Fruit fly (Drosophila melanogaster) whole organism, embryonic: ENCODE data around the gene mthl14.
A peak's percentile ranks its signal among the peaks of the same experiment; 100 is the strongest.

Experiments used
- Adf1 ChIP-seq: fragments of 200-800 bp; sonication (Bioruptor generic); IDR thresholded peaks from 2 replicates; pipeline ENCODE4 v1.3.6; 2022; ENCODE audit warnings: missing biosample characterization, missing genetic modification characterization
- BEAF-32 ChIP-seq: fragments of 200-800 bp; sonication (Bioruptor generic); optimal IDR thresholded peaks from 3 replicates; lab custom pipeline; 2017; ENCODE audit warnings: missing biosample characterization, missing genetic modification characterization, mild to moderate bottlenecking, moderate library complexity, missing genetic modification reagents
- CG10147 ChIP-seq: fragments of 200-800 bp; sonication (Bioruptor generic); optimal IDR thresholded peaks from 2 replicates; lab custom pipeline; 2019; ENCODE audit warnings: missing biosample characterization, mild to moderate bottlenecking, missing genetic modification characterization, moderate library complexity
- CG14014 ChIP-seq: fragments of 200-800 bp; sonication (Bioruptor generic); IDR thresholded peaks from 2 replicates; pipeline ENCODE4 v1.3.6; 2022; ENCODE audit warnings: missing biosample characterization, missing genetic modification characterization
- CG14441 ChIP-seq: fragments of 200-800 bp; sonication (Bioruptor generic); IDR thresholded peaks from 2 replicates; pipeline ENCODE4 v1.3.6; 2022; ENCODE audit warnings: missing biosample characterization, missing genetic modification characterization
- CG1529 ChIP-seq: fragments of 200-800 bp; sonication (Bioruptor generic); optimal IDR thresholded peaks from 3 replicates; lab custom pipeline; 2018; ENCODE audit warnings: missing biosample characterization, missing genetic modification characterization
- CG15601 ChIP-seq: fragments of 200-800 bp; sonication (Bioruptor generic); optimal IDR thresholded peaks from 3 replicates; lab custom pipeline; 2019; ENCODE audit warnings: missing biosample characterization, mild to moderate bottlenecking, missing genetic modification characterization, moderate library complexity
- CG16779 ChIP-seq: fragments of 200-800 bp; sonication (Bioruptor generic); IDR thresholded peaks from 2 replicates; pipeline ENCODE4 v1.3.6; 2022; ENCODE audit warnings: missing biosample characterization, missing genetic modification characterization
- CG17612 ChIP-seq: fragments of 200-800 bp; sonication (Bioruptor generic); IDR thresholded peaks from 2 replicates; pipeline ENCODE4 v1.3.6; 2022; ENCODE audit warnings: missing biosample characterization, missing genetic modification characterization
- CG31441 ChIP-seq: fragments of 200-800 bp; sonication (Bioruptor generic); IDR thresholded peaks from 2 replicates; pipeline ENCODE4 v1.3.6; 2022; ENCODE audit warnings: missing biosample characterization, missing genetic modification characterization
- CG32767 ChIP-seq: fragments of 200-800 bp; sonication (Bioruptor generic); IDR thresholded peaks from 2 replicates; pipeline ENCODE4 v1.3.6; 2022; ENCODE audit warnings: missing biosample characterization, missing genetic modification characterization
- CG34224 ChIP-seq: fragments of 200-800 bp; sonication (Bioruptor generic); IDR thresholded peaks from 3 replicates; pipeline ENCODE4 v1.3.6; 2022; ENCODE audit warnings: missing biosample characterization, missing genetic modification characterization; ENCODE audit not compliant: partially characterized antibody
- CG4404 ChIP-seq: fragments of 200-800 bp; sonication (Bioruptor generic); IDR thresholded peaks from 2 replicates; pipeline ENCODE4 v1.3.6; 2022; ENCODE audit warnings: missing biosample characterization, missing genetic modification characterization
- CG4730 ChIP-seq: fragments of 200-800 bp; sonication (Bioruptor generic); IDR thresholded peaks from 2 replicates; pipeline ENCODE4 v1.3.6; 2022; ENCODE audit warnings: missing biosample characterization, missing genetic modification characterization
- CG6813 ChIP-seq: fragments of 200-800 bp; sonication (Bioruptor generic); optimal IDR thresholded peaks from 2 replicates; lab custom pipeline; 2017; ENCODE audit warnings: missing biosample characterization, missing genetic modification characterization, mild to moderate bottlenecking, moderate library complexity, missing genetic modification reagents
- CG6854 ChIP-seq: fragments of 200-800 bp; sonication (Bioruptor generic); optimal IDR thresholded peaks from 3 replicates; lab custom pipeline; 2017; ENCODE audit warnings: missing biosample characterization, mild to moderate bottlenecking, missing genetic modification characterization
- CG7372 ChIP-seq: fragments of 200-800 bp; sonication (Bioruptor generic); IDR thresholded peaks from 2 replicates; pipeline ENCODE4 v1.3.6; 2022; ENCODE audit warnings: missing biosample characterization, missing genetic modification characterization
- CHES-1-like ChIP-seq: fragments of 200-800 bp; sonication (Bioruptor generic); optimal IDR thresholded peaks from 2 replicates; lab custom pipeline; 2016; ENCODE audit warnings: missing biosample characterization, missing genetic modification characterization
- CTCF ChIP-seq: fragments of 200-800 bp; sonication (Bioruptor generic); optimal IDR thresholded peaks from 2 replicates; lab custom pipeline; 2017; ENCODE audit warnings: missing biosample characterization, mild to moderate bottlenecking, missing genetic modification characterization, moderate library complexity
- Dp ChIP-seq: fragments of 200-800 bp; sonication (Bioruptor generic); optimal IDR thresholded peaks from 2 replicates; lab custom pipeline; 2018; ENCODE audit warnings: missing biosample characterization, mild to moderate bottlenecking, missing genetic modification characterization, moderate library complexity
- HLHmδ ChIP-seq: fragments of 200-800 bp; sonication (Bioruptor generic); optimal IDR thresholded peaks from 2 replicates; lab custom pipeline; 2018; ENCODE audit warnings: missing biosample characterization, mild to moderate bottlenecking, missing genetic modification characterization, moderate library complexity
- Hey ChIP-seq: fragments of 200-800 bp; sonication (Bioruptor generic); optimal IDR thresholded peaks from 3 replicates; lab custom pipeline; 2018; ENCODE audit warnings: missing biosample characterization, mild to moderate bottlenecking, missing genetic modification characterization
- Hr78 ChIP-seq, 2 experiments: fragments of 200-800 bp in 1 of 2; fragments of >200 bp in 1 of 2; sonication (Bioruptor generic) in 1 of 2; optimal IDR thresholded peaks; 2 replicates each; lab custom pipeline; 2017 to 2019; ENCODE audit warnings: missing biosample characterization in 2 of 2, missing genetic modification characterization in 2 of 2, mild to moderate bottlenecking in 1 of 2, moderate library complexity in 1 of 2
- Med ChIP-seq: fragments of 200-800 bp; sonication (Bioruptor generic); peaks from one replicate; lab custom pipeline; 2016; ENCODE audit warnings: missing biosample characterization, missing genetic modification characterization, mild to moderate bottlenecking, inconsistent platforms, moderate library complexity
- Nf-YC ChIP-seq: fragments of 200-800 bp; optimal IDR thresholded peaks from 3 replicates; lab custom pipeline; 2019; ENCODE audit warnings: missing biosample characterization, mild to moderate bottlenecking, missing genetic modification characterization, moderate library complexity
- Spps ChIP-seq: fragments of 200-800 bp; sonication (Bioruptor generic); optimal IDR thresholded peaks from 2 replicates; lab custom pipeline; 2018; ENCODE audit warnings: missing biosample characterization, mild to moderate bottlenecking, missing genetic modification characterization
- Ssrp ChIP-seq: fragments of 200-800 bp; sonication (Bioruptor generic); optimal IDR thresholded peaks from 2 replicates; lab custom pipeline; 2018; ENCODE audit warnings: missing biosample characterization, mild to moderate bottlenecking, missing genetic modification characterization, moderate library complexity
- ab ChIP-seq: fragments of 200-800 bp; sonication (Bioruptor generic); optimal IDR thresholded peaks from 2 replicates; lab custom pipeline; 2016; ENCODE audit warnings: missing biosample characterization, missing genetic modification characterization
- ash1 ChIP-seq: fragments of 200-800 bp; sonication (Bioruptor generic); optimal IDR thresholded peaks from 2 replicates; lab custom pipeline; 2018; ENCODE audit warnings: missing biosample characterization, mild to moderate bottlenecking, missing genetic modification characterization
- bcd ChIP-seq: fragments of 200-800 bp; sonication (Bioruptor generic); optimal IDR thresholded peaks from 2 replicates; lab custom pipeline; 2017; ENCODE audit warnings: missing biosample characterization, mild to moderate bottlenecking, missing genetic modification characterization
- caup ChIP-seq: fragments of 200-800 bp; sonication (Bioruptor generic); optimal IDR thresholded peaks from 3 replicates; lab custom pipeline; 2017; ENCODE audit warnings: missing biosample characterization, mild to moderate bottlenecking, missing genetic modification characterization, moderate library complexity; ENCODE audit not compliant: severe bottlenecking
- chn ChIP-seq: fragments of 200-800 bp; sonication (Bioruptor generic); optimal IDR thresholded peaks from 2 replicates; lab custom pipeline; 2016; ENCODE audit warnings: missing biosample characterization, missing genetic modification characterization
- ci ChIP-seq: fragments of 200-800 bp; sonication (Bioruptor generic); IDR thresholded peaks from 3 replicates; pipeline ENCODE4 v1.3.6; 2022; ENCODE audit warnings: missing biosample characterization, missing genetic modification characterization
- dysf ChIP-seq: fragments of 200-800 bp; sonication (Bioruptor generic); IDR thresholded peaks from 3 replicates; pipeline ENCODE4 v1.3.6; 2022; ENCODE audit warnings: missing biosample characterization, missing genetic modification characterization
- emc ChIP-seq: fragments of 200-800 bp; sonication (Bioruptor generic); optimal IDR thresholded peaks from 2 replicates; lab custom pipeline; 2016; ENCODE audit warnings: missing biosample characterization, missing genetic modification characterization
- eyg ChIP-seq: fragments of 200-800 bp; sonication (Bioruptor generic); optimal IDR thresholded peaks from 3 replicates; lab custom pipeline; 2016; ENCODE audit warnings: missing biosample characterization, missing genetic modification characterization
- kay ChIP-seq: fragments of 200-800 bp; sonication (Bioruptor generic); optimal IDR thresholded peaks from 2 replicates; lab custom pipeline; 2016; ENCODE audit warnings: missing biosample characterization, missing genetic modification characterization
- knrl ChIP-seq: fragments of 200-800 bp; sonication (Bioruptor generic); IDR thresholded peaks from 3 replicates; pipeline ENCODE4 v1.3.6; 2022; ENCODE audit warnings: missing biosample characterization, missing genetic modification characterization; ENCODE audit not compliant: partially characterized antibody
- maf-S ChIP-seq: fragments of 200-800 bp; sonication (Bioruptor generic); optimal IDR thresholded peaks from 2 replicates; lab custom pipeline; 2016; ENCODE audit warnings: missing biosample characterization, missing genetic modification characterization
- nerfin-1 ChIP-seq: fragments of 200-800 bp; sonication (Bioruptor generic); optimal IDR thresholded peaks from 3 replicates; lab custom pipeline; 2019; ENCODE audit warnings: missing biosample characterization, mild to moderate bottlenecking, missing genetic modification characterization, moderate library complexity
- pfk ChIP-seq: fragments of 200-800 bp; sonication (Bioruptor generic); optimal IDR thresholded peaks from 2 replicates; lab custom pipeline; 2018; ENCODE audit warnings: missing biosample characterization, mild to moderate bottlenecking, missing genetic modification characterization, moderate library complexity
- pnt ChIP-seq: fragments of 200-800 bp; sonication (Bioruptor generic); optimal IDR thresholded peaks from 3 replicates; lab custom pipeline; 2016; ENCODE audit warnings: missing biosample characterization, missing genetic modification characterization
- pum ChIP-seq: fragments of 200-800 bp; sonication (Bioruptor generic); optimal IDR thresholded peaks from 2 replicates; lab custom pipeline; 2016; ENCODE audit warnings: missing biosample characterization, missing genetic modification characterization
- sd ChIP-seq: fragments of 200-800 bp; sonication (Bioruptor generic); optimal IDR thresholded peaks from 3 replicates; lab custom pipeline; 2018; ENCODE audit warnings: missing biosample characterization, mild to moderate bottlenecking, missing genetic modification characterization, moderate library complexity
- sens ChIP-seq: fragments of 200-800 bp; sonication (Bioruptor generic); peaks from one replicate; lab custom pipeline; 2016; ENCODE audit warnings: missing biosample characterization, missing genetic modification characterization
- stwl ChIP-seq: fragments of 200-800 bp; sonication (Bioruptor generic); optimal IDR thresholded peaks from 3 replicates; lab custom pipeline; 2018; ENCODE audit warnings: missing biosample characterization, mild to moderate bottlenecking, missing genetic modification characterization, moderate library complexity
- tio ChIP-seq: fragments of 200-800 bp; sonication (Bioruptor generic); optimal IDR thresholded peaks from 2 replicates; lab custom pipeline; 2017; ENCODE audit warnings: missing biosample characterization, missing genetic modification characterization, inconsistent platforms
- twi ChIP-seq: fragments of 200-800 bp; optimal IDR thresholded peaks from 2 replicates; lab custom pipeline; 2019; ENCODE audit warnings: missing biosample characterization, mild to moderate bottlenecking, missing genetic modification characterization, moderate library complexity
- unc-4 ChIP-seq: fragments of 200-800 bp; sonication (Bioruptor generic); IDR thresholded peaks from 2 replicates; pipeline ENCODE4 v1.3.6; 2022; ENCODE audit warnings: missing biosample characterization, missing genetic modification characterization; ENCODE audit not compliant: partially characterized antibody
- vvl ChIP-seq: fragments of 200-800 bp; sonication (Bioruptor generic); IDR thresholded peaks from 2 replicates; pipeline ENCODE4 v1.3.6; 2022; ENCODE audit warnings: missing biosample characterization, missing genetic modification characterization
- wek ChIP-seq: fragments of 200-800 bp; sonication (Bioruptor generic); optimal IDR thresholded peaks from 3 replicates; lab custom pipeline; 2018; ENCODE audit warnings: missing biosample characterization, mild to moderate bottlenecking, missing genetic modification characterization, moderate library complexity

Gene mthl14

DNA sequence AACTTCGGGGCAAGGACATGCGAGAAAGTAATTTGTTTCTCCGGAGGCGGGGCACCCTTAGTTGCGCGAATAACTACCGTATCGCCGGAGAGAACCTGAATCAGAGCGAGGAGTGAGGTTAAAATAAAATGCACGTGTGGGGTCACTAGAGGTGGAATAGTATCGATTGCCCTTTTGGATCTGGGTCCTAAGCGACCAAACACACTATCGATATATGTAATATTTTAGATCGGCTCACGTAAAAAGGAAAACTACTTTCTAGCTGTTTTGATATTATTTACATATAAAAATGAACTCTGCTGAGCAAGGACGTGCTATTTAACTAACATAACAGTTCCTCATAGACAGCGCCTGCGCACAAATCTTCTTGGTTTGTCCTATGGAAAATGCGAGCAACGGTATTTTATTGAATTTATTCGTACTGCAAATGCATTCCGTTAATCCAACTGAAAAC, 15.5 kb downstream of the mthl14 start (continued):
- TF ChIP-seq CG10147 (GFP tag; lab: Kevin White, UChicago) (no peak), CG1529 (GFP tag; lab: Kevin White, UChicago) (no peak), CG14441 (GFP tag; lab: Robert Waterston, UW) (no peak), nerfin-1 (peak; percentile 87), CG4730 (GFP tag; lab: Robert Waterston, UW) (no peak), CHES-1-like (GFP tag; lab: Kevin White, UChicago) (peak; percentile 8), Med (GFP tag; lab: Kevin White, UChicago) (peak; percentile 79), dysf (GFP tag; lab: Robert Waterston, UW) (no peak), bcd (GFP tag; lab: Kevin White, UChicago) (no peak), caup (peak; percentile 1), CG7372 (GFP tag; lab: Robert Waterston, UW) (no peak), CG4404 (GFP tag; lab: Robert Waterston, UW) (no peak), kay (GFP tag; lab: Kevin White, UChicago) (no peak), emc (no peak), CG16779 (no peak), CG34224 (GFP tag; lab: Robert Waterston, UW) (peak; percentile 83), knrl (GFP tag; lab: Robert Waterston, UW) (peak; percentile 84), CG6854 (GFP tag; lab: Kevin White, UChicago) (peak; percentile 6), CG31441 (no peak), ash1 (GFP tag; lab: Kevin White, UChicago) (no peak), maf-S (GFP tag; lab: Kevin White, UChicago) (no peak), ci (GFP tag; lab: Robert Waterston, UW) (no peak), BEAF-32 (GFP tag; lab: Kevin White, UChicago) (peak; percentile 85), sd (peak; percentile 24), Hey (no peak), twi (tag; lab: Kevin White, UChicago) (no peak), sens (peak; percentile 80), wek (GFP tag; lab: Kevin White, UChicago) (no peak), CG32767 (GFP tag; lab: Robert Waterston, UW) (no peak), pnt (GFP tag; lab: Kevin White, UChicago) (no peak), eyg (no peak), stwl (tag; lab: Kevin White, UChicago) (peak; percentile 25), Hr78 (GFP tag; optimal IDR thresholded peaks at IDR 0.05; lab: Kevin White, UChicago) (peak in 1 of 2 experiments; percentile 83), chn (GFP tag; lab: Kevin White, UChicago) (no peak), CTCF (GFP tag; lab: Kevin White, UChicago) (peak; percentile 11), tio (GFP tag; lab: Kevin White, UChicago) (no peak), vvl (0 out of 2 replicates have a peak, but pooled peaks have one; percentile 17), Nf-YC (tag; lab: Kevin White, UChicago) (peak; percentile 43), unc-4 (GFP tag; lab: Robert Waterston, UW) (peak; percentile 88), pum (GFP tag; lab: Kevin White, UChicago) (no peak), Dp (GFP tag; lab: Kevin White, UChicago) (no peak), Ssrp (no peak), CG6813 (GFP tag; lab: Kevin White, UChicago) (no peak), ab (GFP tag; lab: Kevin White, UChicago) (no peak), pfk (GFP tag; lab: Kevin White, UChicago) (no peak), CG17612 (GFP tag; lab: Robert Waterston, UW) (no peak), Spps (tag; lab: Kevin White, UChicago) (no peak), Adf1 (GFP tag; lab: Robert Waterston, UW) (0 out of 2 replicates have a peak, but pooled peaks have one; percentile 7), CG15601 (no peak), CG14014 (GFP tag; lab: Robert Waterston, UW) (no peak), HLHmδ (GFP tag; lab: Kevin White, UChicago) (no peak)
